Fruit fly (Drosophila melanogaster): ENCODE measurements around the gene CG15211.

CG15211 gene

dm6 chrX:10815511-10816080 lies 43.3 kb downstream of the CG15211 start (continued):
- TF ChIP-seq HmgD (GFP tag; optimal IDR thresholded peaks at IDR 0.05) (peak; percentile 33), CG33557 (GFP tag; optimal IDR thresholded peaks at IDR 0.05) (no peak), NC2α (GFP tag; optimal IDR thresholded peaks at IDR 0.05) (no peak), Tbp (GFP tag; optimal IDR thresholded peaks at IDR 0.05) (no peak), CG8290 (GFP tag; optimal IDR thresholded peaks at IDR 0.05) (no peak), CG8290 (tag; optimal IDR thresholded peaks at IDR 0.05) (peak in 1 of 2 experiments; percentile 35), HLH54F (GFP tag; optimal IDR thresholded peaks at IDR 0.05) (no peak), bsh (GFP tag; optimal IDR thresholded peaks at IDR 0.05) (no peak), CG10267 (tag; optimal IDR thresholded peaks at IDR 0.05) (no peak), trem (tag; optimal IDR thresholded peaks at IDR 0.05) (no peak), CG11247 (GFP tag; IDR thresholded peaks at IDR 0.05) (no peak), CkIIα-i1 (GFP tag; IDR thresholded peaks at IDR 0.05) (no peak), CG32772 (GFP tag; IDR thresholded peaks at IDR 0.05) (0 out of 2 replicates have a peak, but pooled peaks have one; percentile 22), stc (GFP tag; IDR thresholded peaks at IDR 0.05) (no peak), sisA (GFP tag; IDR thresholded peaks at IDR 0.05) (no peak), CG34376 (GFP tag; optimal IDR thresholded peaks at IDR 0.05) (peak; percentile 62), seq (GFP tag; IDR thresholded peaks at IDR 0.05) (peak; percentile 25; the same call in 1 of the 2 replicates), run (tag; optimal IDR thresholded peaks at IDR 0.05) (no peak), CG4424 (GFP tag; optimal IDR thresholded peaks at IDR 0.05) (no peak), tna (GFP tag; IDR thresholded peaks at IDR 0.05; ENCODE audit: partially characterized antibody) (0 out of 2 replicates have a peak, but pooled peaks have one; percentile 16), PHDP (tag; optimal IDR thresholded peaks at IDR 0.05) (no peak), CG1529 (GFP tag; optimal IDR thresholded peaks at IDR 0.05) (no peak), vnd (GFP tag; IDR thresholded peaks at IDR 0.05; ENCODE audit: partially characterized antibody) (no peak), ken (GFP tag; IDR thresholded peaks at IDR 0.05) (no peak), D (optimal IDR thresholded peaks at IDR 0.05) (peak; percentile 45), D (GFP tag; optimal IDR thresholded peaks at IDR 0.05) (no peak), CG9727 (GFP tag; optimal IDR thresholded peaks at IDR 0.05) (no peak), bbx (GFP tag; IDR thresholded peaks at IDR 0.05; ENCODE audit: partially characterized antibody) (peak; percentile 62), ci (GFP tag; IDR thresholded peaks at IDR 0.05) (0 out of 3 replicates have a peak, but pooled peaks have one; percentile 36), lola (GFP tag; optimal IDR thresholded peaks at IDR 0.05) (peak in 1 of 3 experiments; percentile 46), nerfin-1 (tag; optimal IDR thresholded peaks at IDR 0.05) (peak; percentile 71), Dip3 (GFP tag; optimal IDR thresholded peaks at IDR 0.05) (no peak), D19B (GFP tag; optimal IDR thresholded peaks at IDR 0.05) (no peak), chm (GFP tag; IDR thresholded peaks at IDR 0.05) (no peak; the same call in none of the 2 replicates), nau (GFP tag; optimal IDR thresholded peaks at IDR 0.05) (no peak), phol (tag; optimal IDR thresholded peaks at IDR 0.05) (no peak), CG9876 (GFP tag; optimal IDR thresholded peaks at IDR 0.05) (no peak), chinmo (GFP tag; IDR thresholded peaks at IDR 0.05; ENCODE audit: partially characterized antibody) (peak; percentile 95), abd-A (tag; optimal IDR thresholded peaks at IDR 0.05) (peak; percentile 63), CG2199 (GFP tag; IDR thresholded peaks at IDR 0.05) (peak; percentile 69), E2f1 (GFP tag; IDR thresholded peaks at IDR 0.05) (no peak), CG7786 (GFP tag; optimal IDR thresholded peaks at IDR 0.05) (no peak), CG17359 (tag; optimal IDR thresholded peaks at IDR 0.05) (no peak), en (GFP tag; optimal IDR thresholded peaks at IDR 0.05) (no peak), CG11093 (GFP tag; IDR thresholded peaks at IDR 0.05) (no peak), Blimp-1 (GFP tag; optimal IDR thresholded peaks at IDR 0.05) (no peak), scrt (GFP tag; optimal IDR thresholded peaks at IDR 0.05) (no peak), Doc3 (GFP tag; IDR thresholded peaks at IDR 0.05; ENCODE audit: partially characterized antibody) (no peak), vfl (GFP tag; optimal IDR thresholded peaks at IDR 0.05) (no peak), CG3163 (GFP tag; optimal IDR thresholded peaks at IDR 0.05) (peak; percentile 37), CG30431 (GFP tag; optimal IDR thresholded peaks at IDR 0.05) (no peak)
